Worm (Caenorhabditis elegans) whole organism, young adult: ENCODE measurements around the gene C34B4.3.

Source experiments
- B0035.1 ChIP-seq: sonication (generic microtip); optimal IDR thresholded peaks from 2 replicates; lab custom pipeline; 2016; ENCODE audit warnings: missing genetic modification characterization, mild to moderate bottlenecking, missing compliant biosample characterization, missing genotype, missing genetic modification reagents
- B0261.1 ChIP-seq: sonication (generic microtip); optimal IDR thresholded peaks from 2 replicates; lab custom pipeline; 2016; ENCODE audit warnings: mild to moderate bottlenecking, missing genetic modification characterization, moderate library complexity, missing compliant biosample characterization
- F10E7.11 ChIP-seq: sonication (generic microtip); optimal IDR thresholded peaks from 2 replicates; lab custom pipeline; 2017; ENCODE audit warnings: mild to moderate bottlenecking, missing genetic modification characterization, moderate library complexity, missing compliant biosample characterization
- F23B12.7 ChIP-seq: sonication (generic microtip); optimal IDR thresholded peaks from 2 replicates; lab custom pipeline; 2017; ENCODE audit warnings: missing genetic modification characterization, mild to moderate bottlenecking, missing compliant biosample characterization, antibody characterized with exemption, moderate library complexity; ENCODE audit not compliant: insufficient read depth
- F39B2.1 ChIP-seq: fragments of 200-800 bp; sonication (Bioruptor generic); IDR thresholded peaks from 2 replicates; pipeline ENCODE4 v1.3.6; 2022; ENCODE audit warnings: missing genetic modification reagents, missing genetic modification characterization, missing compliant biosample characterization
- F49E8.2 ChIP-seq: sonication (generic microtip); optimal IDR thresholded peaks from 3 replicates; lab custom pipeline; 2017; ENCODE audit warnings: missing genetic modification characterization, mild to moderate bottlenecking, missing compliant biosample characterization, antibody characterized with exemption, moderate library complexity; ENCODE audit not compliant: insufficient read depth
- T07F8.4 ChIP-seq: sonication (generic microtip); optimal IDR thresholded peaks from 2 replicates; lab custom pipeline; 2016; ENCODE audit warnings: mild to moderate bottlenecking, missing genetic modification characterization, moderate library complexity, missing compliant biosample characterization
- ama-1 ChIP-seq, 3 experiments: fragments of 150-350 bp in 1 of 3; sonication (generic microtip) in 2 of 3; optimal IDR thresholded peaks; 2 replicates each; lab custom pipeline; 2014 to 2018; ENCODE audit warnings: missing biosample characterization in 2 of 3, missing genetic modification characterization in 2 of 3, missing genetic modification reagents in 2 of 3
- atf-7 ChIP-seq: sonication (generic microtip); optimal IDR thresholded peaks from 2 replicates; lab custom pipeline; 2017; ENCODE audit warnings: mild to moderate bottlenecking, missing genetic modification characterization, missing compliant biosample characterization
- athp-1 ChIP-seq: sonication (generic microtip); optimal IDR thresholded peaks from 2 replicates; lab custom pipeline; 2017; ENCODE audit warnings: mild to moderate bottlenecking, missing genetic modification characterization, missing compliant biosample characterization
- attf-6 ChIP-seq: fragments of 200-800 bp; sonication (Bioruptor generic); IDR thresholded peaks from 2 replicates; pipeline ENCODE4 v1.3.6; 2022; ENCODE audit warnings: missing genetic modification reagents, missing genetic modification characterization, missing compliant biosample characterization
- bed-2 ChIP-seq: fragments of 200-800 bp; sonication (Bioruptor generic); IDR thresholded peaks from 2 replicates; pipeline ENCODE4 v1.3.6; 2022; ENCODE audit warnings: missing genetic modification reagents, missing genetic modification characterization, missing compliant biosample characterization
- cebp-1 ChIP-seq, 2 experiments: fragments of 200-800 bp in 1 of 2; sonication (Bioruptor generic) in 1 of 2; sonication (generic microtip) in 1 of 2; IDR thresholded peaks in 1 of 2; optimal IDR thresholded peaks in 1 of 2; 2 replicates each; pipeline versions ENCODE4 v1.3.6 to Lab custom; 2017 to 2022; ENCODE audit warnings: missing compliant biosample characterization in 2 of 2, missing genetic modification characterization in 2 of 2, mild to moderate bottlenecking in 1 of 2, missing genetic modification reagents in 1 of 2, moderate library complexity in 1 of 2
- ceh-58 ChIP-seq: fragments of 200-800 bp; sonication (Bioruptor generic); IDR thresholded peaks from 2 replicates; pipeline ENCODE4 v1.3.6; 2022; ENCODE audit warnings: missing genetic modification characterization, missing compliant biosample characterization
- chd-7 ChIP-seq: sonication (generic microtip); optimal IDR thresholded peaks from 2 replicates; lab custom pipeline; 2016; ENCODE audit warnings: mild to moderate bottlenecking, missing genetic modification characterization, moderate library complexity, missing compliant biosample characterization
- egl-44 ChIP-seq: fragments of 200-800 bp; sonication (Bioruptor generic); IDR thresholded peaks from 2 replicates; pipeline ENCODE4 v1.3.6; 2022; ENCODE audit warnings: missing genetic modification reagents, missing genetic modification characterization, missing compliant biosample characterization
- egrh-3 ChIP-seq: fragments of 200-800 bp; sonication (Bioruptor generic); IDR thresholded peaks from 2 replicates; pipeline ENCODE4 v1.3.6; 2022; ENCODE audit warnings: missing genetic modification reagents, missing genetic modification characterization, missing compliant biosample characterization
- fkh-3 ChIP-seq: sonication (generic microtip); optimal IDR thresholded peaks from 2 replicates; lab custom pipeline; 2016; ENCODE audit warnings: mild to moderate bottlenecking, missing genetic modification characterization, missing compliant biosample characterization
- him-1 ChIP-seq: sonication (generic microtip); optimal IDR thresholded peaks from 2 replicates; lab custom pipeline; 2016; ENCODE audit warnings: missing genotype, missing genetic modification reagents, missing genetic modification characterization, missing compliant biosample characterization
- lag-1 ChIP-seq: fragments of 200-800 bp; sonication (Bioruptor generic); IDR thresholded peaks from 2 replicates; pipeline ENCODE4 v1.3.6; 2022; ENCODE audit warnings: missing genetic modification reagents, missing genetic modification characterization, missing compliant biosample characterization
- let-526 ChIP-seq: fragments of 200-800 bp; sonication (Bioruptor generic); IDR thresholded peaks from 2 replicates; pipeline ENCODE4 v1.3.6; 2022; ENCODE audit warnings: missing genetic modification reagents, missing genetic modification characterization, missing compliant biosample characterization
- let-607 ChIP-seq, 2 experiments: fragments of 200-800 bp in 1 of 2; sonication (Bioruptor generic) in 1 of 2; sonication (generic microtip) in 1 of 2; optimal IDR thresholded peaks; 2 replicates each; lab custom pipeline; 2016 to 2018; ENCODE audit warnings: mild to moderate bottlenecking in 2 of 2, missing compliant biosample characterization in 2 of 2, missing genetic modification characterization in 2 of 2, moderate library complexity in 2 of 2, missing genotype in 1 of 2
- lin-35 ChIP-seq, 3 experiments: fragments of 150-350 bp in 2 of 3; sonication (generic microtip) in 1 of 3; optimal IDR thresholded peaks; 2 replicates each; lab custom pipeline; 2014 to 2018; ENCODE audit warnings: missing biosample characterization in 3 of 3, missing genetic modification characterization in 3 of 3, missing genetic modification reagents in 3 of 3
- lin-40 ChIP-seq: sonication (generic microtip); optimal IDR thresholded peaks from 2 replicates; lab custom pipeline; 2016; ENCODE audit warnings: missing genetic modification characterization, mild to moderate bottlenecking, missing compliant biosample characterization, missing genotype, missing genetic modification reagents
- lsy-27 ChIP-seq: sonication (generic microtip); optimal IDR thresholded peaks from 2 replicates; lab custom pipeline; 2017; ENCODE audit warnings: missing genetic modification characterization, mild to moderate bottlenecking, missing compliant biosample characterization, antibody characterized with exemption, missing genotype, borderline replicate concordance; ENCODE audit not compliant: insufficient read depth
- madf-6 ChIP-seq: fragments of 200-800 bp; sonication (Bioruptor generic); IDR thresholded peaks from 2 replicates; pipeline ENCODE4 v1.3.6; 2022; ENCODE audit warnings: missing genetic modification reagents, missing genetic modification characterization, missing compliant biosample characterization
- madf-8 ChIP-seq: fragments of 200-800 bp; sonication (Bioruptor generic); conservative IDR thresholded peaks from 2 replicates; pipeline ENCODE4 v1.3.6; 2022; ENCODE audit warnings: missing genetic modification reagents, missing genetic modification characterization, missing compliant biosample characterization
- mxl-1 ChIP-seq: sonication (generic microtip); optimal IDR thresholded peaks from 2 replicates; lab custom pipeline; 2016; ENCODE audit warnings: missing genetic modification characterization, missing compliant biosample characterization
- nfya-2 ChIP-seq: fragments of 200-800 bp; sonication (Bioruptor generic); IDR thresholded peaks from 2 replicates; pipeline ENCODE4 v1.3.6; 2022; ENCODE audit warnings: missing genetic modification reagents, missing genetic modification characterization, missing compliant biosample characterization
- nfyb-1 ChIP-seq: fragments of 200-800 bp; sonication (Bioruptor generic); IDR thresholded peaks from 2 replicates; pipeline ENCODE4 v1.3.6; 2022; ENCODE audit warnings: missing genetic modification reagents, missing genetic modification characterization, missing compliant biosample characterization
- nhr-179 ChIP-seq: sonication (generic microtip); optimal IDR thresholded peaks from 2 replicates; lab custom pipeline; 2016; ENCODE audit warnings: mild to moderate bottlenecking, missing genetic modification characterization, missing compliant biosample characterization
- nhr-80 ChIP-seq: sonication (generic microtip); optimal IDR thresholded peaks from 2 replicates; lab custom pipeline; 2016; ENCODE audit warnings: missing genetic modification characterization, missing compliant biosample characterization
- pbrm-1 ChIP-seq: fragments of 200-800 bp; sonication (Bioruptor generic); IDR thresholded peaks from 2 replicates; pipeline ENCODE4 v1.3.6; 2022; ENCODE audit warnings: missing genetic modification reagents, missing genetic modification characterization, missing compliant biosample characterization
- pha-4 ChIP-seq: fragments of 150-350 bp; sonication (generic microtip); optimal IDR thresholded peaks from 2 replicates; lab custom pipeline; 2014; ENCODE audit warnings: missing biosample characterization, missing genetic modification reagents, missing genetic modification characterization
- rec-8 ChIP-seq, 2 experiments: sonication (generic microtip); optimal IDR thresholded peaks; 2 replicates each; lab custom pipeline; 2016; ENCODE audit warnings: mild to moderate bottlenecking in 2 of 2, missing genetic modification characterization in 2 of 2, missing genetic modification reagents in 2 of 2, missing genotype in 2 of 2, missing biosample characterization in 1 of 2, missing compliant biosample characterization in 1 of 2, moderate library complexity in 1 of 2
- repo-1 ChIP-seq: sonication (generic microtip); optimal IDR thresholded peaks from 2 replicates; lab custom pipeline; 2017; ENCODE audit warnings: mild to moderate bottlenecking, missing genetic modification characterization, missing compliant biosample characterization
- sdz-38 ChIP-seq: sonication (generic microtip); optimal IDR thresholded peaks from 2 replicates; lab custom pipeline; 2016; ENCODE audit warnings: missing genotype, missing genetic modification characterization, missing compliant biosample characterization
- snpc-1.1 ChIP-seq: sonication (generic microtip); optimal IDR thresholded peaks from 2 replicates; lab custom pipeline; 2017; ENCODE audit warnings: missing genetic modification characterization, mild to moderate bottlenecking, missing compliant biosample characterization, antibody characterized with exemption, moderate library complexity, missing genotype, missing genetic modification reagents; ENCODE audit not compliant: insufficient read depth
- snpc-3.4 ChIP-seq: sonication (generic microtip); optimal IDR thresholded peaks from 2 replicates; lab custom pipeline; 2017; ENCODE audit warnings: missing genetic modification characterization, mild to moderate bottlenecking, missing compliant biosample characterization, antibody characterized with exemption, moderate library complexity, missing genotype, missing genetic modification reagents
- sptf-2 ChIP-seq: fragments of 200-800 bp; sonication (Bioruptor generic); optimal IDR thresholded peaks from 2 replicates; lab custom pipeline; 2018; ENCODE audit warnings: mild to moderate bottlenecking, missing genetic modification characterization, missing compliant biosample characterization
- tbx-9 ChIP-seq: sonication (generic microtip); optimal IDR thresholded peaks from 2 replicates; lab custom pipeline; 2016; ENCODE audit warnings: borderline replicate concordance, missing genetic modification characterization, inconsistent platforms, missing compliant biosample characterization
- tlf-1 ChIP-seq: fragments of 200-800 bp; sonication (Bioruptor generic); optimal IDR thresholded peaks from 2 replicates; lab custom pipeline; 2018; ENCODE audit warnings: mild to moderate bottlenecking, missing genetic modification characterization, missing compliant biosample characterization
- unc-130 ChIP-seq: sonication (generic microtip); optimal IDR thresholded peaks from 2 replicates; lab custom pipeline; 2016; ENCODE audit warnings: missing genetic modification reagents, missing genetic modification characterization, missing compliant biosample characterization
- zim-3 ChIP-seq: sonication (generic microtip); optimal IDR thresholded peaks from 2 replicates; lab custom pipeline; 2017; ENCODE audit warnings: mild to moderate bottlenecking, missing genetic modification characterization, moderate library complexity, missing compliant biosample characterization
- ztf-22 ChIP-seq: fragments of 200-800 bp; sonication (Bioruptor generic); optimal IDR thresholded peaks from 2 replicates; lab custom pipeline; 2018; ENCODE audit warnings: mild to moderate bottlenecking, missing genetic modification characterization, moderate library complexity, missing compliant biosample characterization
- ztf-3 ChIP-seq: fragments of 200-800 bp; sonication (Bioruptor generic); optimal IDR thresholded peaks from 2 replicates; lab custom pipeline; 2018; ENCODE audit warnings: mild to moderate bottlenecking, missing genetic modification characterization, missing compliant biosample characterization

The C34B4.3 gene

ce11 chrV:13090130-13090770 is 19.3 kb upstream of the C34B4.3 start, which contains the start of gene C34B4.4 (continued):
- no peak for TF ChIP-seq lsy-27 (tag; lab: Kevin White, UChicago)
- TF ChIP-seq repo-1 (tag; lab: Kevin White, UChicago): no peak
- TF ChIP-seq atf-7 (tag; lab: Kevin White, UChicago): peak; percentile 41
- TF ChIP-seq nfya-2: no peak
- peak; percentile 2 for TF ChIP-seq chd-7
- no peak for TF ChIP-seq let-526 (GFP tag; lab: Robert Waterston, UW)
- TF ChIP-seq pbrm-1 (GFP tag; lab: Robert Waterston, UW): no peak
- no peak for TF ChIP-seq tbx-9 (tag; lab: Kevin White, UChicago)
- no peak for TF ChIP-seq egrh-3
- TF ChIP-seq athp-1 (tag; lab: Kevin White, UChicago): peak; percentile 15
- no peak for TF ChIP-seq madf-6 (GFP tag; lab: Robert Waterston, UW)
- no peak for TF ChIP-seq lin-35 (GFP tag; optimal IDR thresholded peaks at IDR 0.05; lab: Kevin White, UChicago)
- TF ChIP-seq F49E8.2: no peak
- no peak for TF ChIP-seq F23B12.7 (tag; lab: Kevin White, UChicago)
- no peak for TF ChIP-seq let-607 (tag; optimal IDR thresholded peaks at IDR 0.05; lab: Kevin White, UChicago)
- no peak for TF ChIP-seq nhr-80 (tag; lab: Kevin White, UChicago)
- TF ChIP-seq fkh-3: no peak
- no peak for TF ChIP-seq B0261.1 (tag; lab: Kevin White, UChicago)
- TF ChIP-seq lag-1: no peak
- TF ChIP-seq nfyb-1: 0 out of 2 replicates have a peak, but pooled peaks have one; percentile 47
- TF ChIP-seq him-1 (tag; lab: Kevin White, UChicago): no peak
- no peak for TF ChIP-seq snpc-3.4
- no peak for TF ChIP-seq T07F8.4
- TF ChIP-seq unc-130 (GFP tag; lab: Kevin White, UChicago): no peak
- peak; percentile 58 for TF ChIP-seq F10E7.11 (tag; lab: Kevin White, UChicago)
- TF ChIP-seq sdz-38: no peak
- no peak for TF ChIP-seq madf-8 (GFP tag; lab: Robert Waterston, UW)
- TF ChIP-seq ceh-58 (GFP tag; lab: Robert Waterston, UW): no peak
- no peak for TF ChIP-seq mxl-1 (tag; lab: Kevin White, UChicago)
- TF ChIP-seq ztf-3 (GFP tag; lab: Kevin White, UChicago): peak; percentile 24
- TF ChIP-seq bed-2: no peak
- no peak for TF ChIP-seq cebp-1 (GFP tag; IDR thresholded peaks at IDR 0.05; lab: Robert Waterston, UW)
- TF ChIP-seq cebp-1 (tag; optimal IDR thresholded peaks at IDR 0.05; lab: Kevin White, UChicago): no peak
- no peak for TF ChIP-seq attf-6 (GFP tag; lab: Robert Waterston, UW)
- TF ChIP-seq nhr-179: no peak
- TF ChIP-seq rec-8 (tag; optimal IDR thresholded peaks at IDR 0.05; lab: Kevin White, UChicago): no peak
- TF ChIP-seq snpc-1.1 (tag; lab: Kevin White, UChicago): no peak
- TF ChIP-seq zim-3 (tag; lab: Kevin White, UChicago): peak; percentile 60
- TF ChIP-seq sptf-2 (GFP tag; lab: Kevin White, UChicago): no peak
- TF ChIP-seq pha-4 (tag; lab: Kevin White, UChicago): no peak
- no peak for TF ChIP-seq lin-40
- no peak for TF ChIP-seq ztf-22 (GFP tag; lab: Kevin White, UChicago)
- no peak for TF ChIP-seq ama-1 (optimal IDR thresholded peaks at IDR 0.05; lab: Kevin White, UChicago)
- no peak for TF ChIP-seq ama-1 (GFP tag; optimal IDR thresholded peaks at IDR 0.05; lab: Kevin White, UChicago)
- no peak for TF ChIP-seq B0035.1 (tag; lab: Kevin White, UChicago)
- TF ChIP-seq F39B2.1 (GFP tag; lab: Robert Waterston, UW): no peak
- peak; percentile 37 for TF ChIP-seq tlf-1
- TF ChIP-seq egl-44 (GFP tag; lab: Robert Waterston, UW): no peak
